Worm (Caenorhabditis elegans) whole organism, L1 larva: ENCODE results near the gene ZK1010.12.

Experiments
- egl-27 ChIP-seq, 2 experiments: fragments of 150-350 bp in 1 of 2; sonication (generic microtip); optimal IDR thresholded peaks; 3 replicates each; lab custom pipeline; 2017 to 2018; ENCODE audit warnings: missing biosample characterization in 2 of 2, missing genetic modification characterization in 2 of 2, missing genetic modification reagents in 2 of 2
- elt-2 ChIP-seq: sonication (generic microtip); optimal IDR thresholded peaks from 2 replicates; lab custom pipeline; 2016; ENCODE audit warnings: missing genetic modification characterization, mild to moderate bottlenecking, inconsistent platforms, missing compliant biosample characterization, missing genetic modification reagents
- lin-39 ChIP-seq: fragments of 150-350 bp; optimal IDR thresholded peaks from 2 replicates; lab custom pipeline; 2014; ENCODE audit warnings: missing biosample characterization, missing genetic modification reagents, missing genetic modification characterization
- mep-1 ChIP-seq: fragments of 150-350 bp; optimal IDR thresholded peaks from 2 replicates; lab custom pipeline; 2014; ENCODE audit warnings: missing biosample characterization, missing genetic modification characterization
- nhr-237 ChIP-seq: fragments of 150-350 bp; optimal IDR thresholded peaks from 2 replicates; lab custom pipeline; 2014; ENCODE audit warnings: missing biosample characterization, missing genetic modification characterization
- nhr-84 ChIP-seq: sonication (generic microtip); optimal IDR thresholded peaks from 2 replicates; lab custom pipeline; 2017; ENCODE audit warnings: missing biosample characterization, missing genetic modification characterization
- nhr-90 ChIP-seq: sonication (generic microtip); optimal IDR thresholded peaks from 2 replicates; lab custom pipeline; 2016; ENCODE audit warnings: mild to moderate bottlenecking, missing genetic modification characterization, missing compliant biosample characterization; ENCODE audit not compliant: poor library complexity
- unc-130 ChIP-seq: fragments of 150-350 bp; optimal IDR thresholded peaks from 2 replicates; lab custom pipeline; 2017; ENCODE audit warnings: missing biosample characterization, missing genetic modification characterization, inconsistent platforms
- zag-1 ChIP-seq: fragments of 150-350 bp; optimal IDR thresholded peaks from 2 replicates; lab custom pipeline; 2014; ENCODE audit warnings: missing biosample characterization, missing genetic modification characterization

DNA sequence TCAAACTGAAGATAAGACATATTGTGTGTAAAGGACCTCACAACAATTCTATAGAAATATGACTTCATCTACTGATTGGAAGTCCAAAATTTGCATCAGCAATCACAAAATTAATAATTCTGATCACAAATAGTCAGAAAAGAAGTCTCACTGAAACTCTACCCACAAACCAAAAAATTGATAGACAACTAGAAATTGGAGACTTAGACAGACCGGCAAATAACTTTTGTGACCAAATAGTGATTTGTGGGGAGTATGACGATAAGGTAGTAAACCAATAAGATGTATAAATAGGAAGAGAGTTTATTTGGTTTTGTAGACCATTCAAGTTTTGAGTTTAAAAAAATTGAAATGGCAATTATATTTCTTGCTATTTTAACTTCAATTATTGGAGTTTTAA is 33.2 kb downstream of the ZK1010.12 start, which contains the start of gene cyp-13A12:
- TF ChIP-seq lin-39 (no peak), unc-130 (tag; lab: Kevin White, UChicago) (no peak), nhr-84 (tag; lab: Kevin White, UChicago) (no peak), elt-2 (tag; lab: Kevin White, UChicago) (peak; percentile 20), zag-1 (no peak), egl-27 (tag; optimal IDR thresholded peaks at IDR 0.05; lab: Kevin White, UChicago) (no peak), nhr-90 (tag; lab: Kevin White, UChicago) (no peak), nhr-237 (tag; lab: Kevin White, UChicago) (no peak), mep-1 (tag; lab: Kevin White, UChicago) (no peak)
